Fruit fly (Drosophila melanogaster) whole organism, prepupa: Measurements from ENCODE around the gene CG17612.
A peak's percentile ranks its signal among the peaks of the same experiment; 100 is the strongest.

Source experiments
- Blimp-1 ChIP-seq: fragments of 200-800 bp; sonication (Bioruptor generic); optimal IDR thresholded peaks from 3 replicates; lab custom pipeline; 2017; ENCODE audit warnings: missing biosample characterization, missing genetic modification characterization, mild to moderate bottlenecking, moderate library complexity, missing genetic modification reagents
- CG10631 ChIP-seq: fragments of 200-800 bp; sonication (Bioruptor generic); optimal IDR thresholded peaks from 2 replicates; lab custom pipeline; 2016; ENCODE audit warnings: missing biosample characterization, missing genetic modification characterization
- CG11294 ChIP-seq: fragments of 200-800 bp; sonication (Bioruptor generic); IDR thresholded peaks from 2 replicates; pipeline ENCODE4 v1.3.6; 2022; ENCODE audit warnings: missing biosample characterization, missing genetic modification characterization
- CG15336 ChIP-seq: fragments of 200-800 bp; sonication (Bioruptor generic); IDR thresholded peaks from 2 replicates; pipeline ENCODE4 v1.3.6; 2022; ENCODE audit warnings: missing biosample characterization, missing genetic modification characterization
- CG1621 ChIP-seq: fragments of 200-800 bp; sonication (Bioruptor generic); optimal IDR thresholded peaks from 3 replicates; lab custom pipeline; 2018; ENCODE audit warnings: missing biosample characterization, mild to moderate bottlenecking, missing genetic modification characterization
- CG16779 ChIP-seq: fragments of 200-800 bp; sonication (Bioruptor generic); optimal IDR thresholded peaks from 3 replicates; lab custom pipeline; 2017; ENCODE audit warnings: missing biosample characterization, mild to moderate bottlenecking, missing genetic modification characterization
- CG32006 ChIP-seq: fragments of 200-800 bp; sonication (Bioruptor generic); optimal IDR thresholded peaks from 3 replicates; lab custom pipeline; 2017; ENCODE audit warnings: missing biosample characterization, mild to moderate bottlenecking, missing genetic modification characterization
- CG34406 ChIP-seq: fragments of 200-800 bp; sonication (Bioruptor generic); optimal IDR thresholded peaks from 3 replicates; lab custom pipeline; 2016; ENCODE audit warnings: missing biosample characterization, missing genetic modification characterization
- CG6163 ChIP-seq: fragments of 200-800 bp; sonication (Bioruptor generic); IDR thresholded peaks from 3 replicates; pipeline ENCODE4 v1.3.6; 2022; ENCODE audit warnings: missing biosample characterization, missing genetic modification characterization
- CG6276 ChIP-seq: fragments of 200-800 bp; sonication (Bioruptor generic); optimal IDR thresholded peaks from 2 replicates; lab custom pipeline; 2017; ENCODE audit warnings: missing biosample characterization, mild to moderate bottlenecking, missing genetic modification characterization
- CG6854 ChIP-seq: fragments of 200-800 bp; sonication (Bioruptor generic); optimal IDR thresholded peaks from 2 replicates; lab custom pipeline; 2017; ENCODE audit warnings: missing biosample characterization, mild to moderate bottlenecking, missing genetic modification characterization
- CG8119 ChIP-seq: fragments of 200-800 bp; sonication (Bioruptor generic); IDR thresholded peaks from 3 replicates; pipeline ENCODE4 v1.3.6; 2022; ENCODE audit warnings: missing biosample characterization, missing genetic modification characterization
- Eip78C ChIP-seq: fragments of 200-800 bp; sonication (Bioruptor generic); peaks from one replicate; lab custom pipeline; 2016; ENCODE audit warnings: missing biosample characterization, missing genetic modification characterization
- Ets21C ChIP-seq: fragments of 200-800 bp; sonication (Bioruptor generic); optimal IDR thresholded peaks from 3 replicates; lab custom pipeline; 2016; ENCODE audit warnings: missing biosample characterization, missing genetic modification characterization
- Hr39 ChIP-seq: fragments of 200-800 bp; sonication (Bioruptor generic); optimal IDR thresholded peaks from 2 replicates; lab custom pipeline; 2016; ENCODE audit warnings: missing biosample characterization, missing genetic modification characterization
- Hr4 ChIP-seq: fragments of 200-800 bp; sonication (Bioruptor generic); optimal IDR thresholded peaks from 3 replicates; lab custom pipeline; 2016; ENCODE audit warnings: missing biosample characterization, missing genetic modification characterization
- Lpt ChIP-seq: fragments of 200-800 bp; sonication (Bioruptor generic); optimal IDR thresholded peaks from 3 replicates; lab custom pipeline; 2016; ENCODE audit warnings: missing biosample characterization, missing genetic modification characterization
- Met ChIP-seq: fragments of 200-800 bp; sonication (Bioruptor generic); optimal IDR thresholded peaks from 3 replicates; lab custom pipeline; 2016; ENCODE audit warnings: missing biosample characterization, missing genetic modification characterization
- Sox14 ChIP-seq: fragments of 200-800 bp; sonication (Bioruptor generic); optimal IDR thresholded peaks from 3 replicates; lab custom pipeline; 2016; ENCODE audit warnings: missing biosample characterization, missing genetic modification characterization
- Sox15 ChIP-seq: fragments of 200-800 bp; sonication (Bioruptor generic); optimal IDR thresholded peaks from 3 replicates; lab custom pipeline; 2016; ENCODE audit warnings: missing biosample characterization, missing genetic modification characterization
- achi ChIP-seq: fragments of 200-800 bp; sonication (Bioruptor generic); optimal IDR thresholded peaks from 3 replicates; lab custom pipeline; 2016; ENCODE audit warnings: missing biosample characterization, missing genetic modification characterization
- acj6 ChIP-seq: fragments of 200-800 bp; sonication (Bioruptor generic); optimal IDR thresholded peaks from 3 replicates; lab custom pipeline; 2016; ENCODE audit warnings: missing biosample characterization, missing genetic modification characterization
- cyc ChIP-seq: fragments of 200-800 bp; sonication (Bioruptor generic); optimal IDR thresholded peaks from 3 replicates; lab custom pipeline; 2016; ENCODE audit warnings: missing biosample characterization, missing genetic modification characterization
- dac ChIP-seq: fragments of 200-800 bp; sonication (Bioruptor generic); optimal IDR thresholded peaks from 2 replicates; lab custom pipeline; 2017; ENCODE audit warnings: missing biosample characterization, mild to moderate bottlenecking, missing genetic modification characterization
- dsx ChIP-seq: fragments of 200-800 bp; optimal IDR thresholded peaks from 3 replicates; lab custom pipeline; 2019; ENCODE audit warnings: missing biosample characterization, mild to moderate bottlenecking, missing genetic modification characterization, moderate library complexity; ENCODE audit not compliant: poor library complexity, severe bottlenecking
- eg ChIP-seq: fragments of 200-800 bp; sonication (Bioruptor generic); IDR thresholded peaks from 3 replicates; pipeline ENCODE4 v1.3.6; 2022; ENCODE audit warnings: missing biosample characterization, missing genetic modification characterization
- esn ChIP-seq: fragments of 200-800 bp; sonication (Bioruptor generic); optimal IDR thresholded peaks from 2 replicates; lab custom pipeline; 2016; ENCODE audit warnings: missing biosample characterization, mild to moderate bottlenecking, missing genetic modification characterization, moderate library complexity
- fkh ChIP-seq: fragments of 200-800 bp; sonication (Bioruptor generic); optimal IDR thresholded peaks from 3 replicates; lab custom pipeline; 2017; ENCODE audit warnings: missing biosample characterization, mild to moderate bottlenecking, missing genetic modification characterization, moderate library complexity
- net ChIP-seq: fragments of 200-800 bp; sonication (Bioruptor generic); optimal IDR thresholded peaks from 3 replicates; lab custom pipeline; 2016; ENCODE audit warnings: missing biosample characterization, missing genetic modification characterization
- pdm3 ChIP-seq: fragments of 200-800 bp; sonication (Bioruptor generic); optimal IDR thresholded peaks from 3 replicates; lab custom pipeline; 2016; ENCODE audit warnings: missing biosample characterization, missing genetic modification characterization
- ss ChIP-seq, 2 experiments: fragments of 200-800 bp; sonication (Bioruptor generic); optimal IDR thresholded peaks; 2 replicates in 1 of 2; 3 replicates in 1 of 2; lab custom pipeline; 2017 to 2018; ENCODE audit warnings: mild to moderate bottlenecking in 2 of 2, missing biosample characterization in 2 of 2, missing genetic modification characterization in 2 of 2, moderate library complexity in 1 of 2
- svp ChIP-seq: fragments of 200-800 bp; sonication (Bioruptor generic); peaks from one replicate; lab custom pipeline; 2016; ENCODE audit warnings: missing biosample characterization, missing genetic modification characterization
- topi ChIP-seq: fragments of 200-800 bp; sonication (Bioruptor generic); optimal IDR thresholded peaks from 3 replicates; lab custom pipeline; 2016; ENCODE audit warnings: missing biosample characterization, missing genetic modification characterization

The CG17612 gene

dm6 chr2L:4345569-4346131 is 36.9 kb downstream of the CG17612 start:
- TF ChIP-seq Ets21C (GFP tag; lab: Kevin White, UChicago) (no peak), Eip78C (GFP tag; lab: Kevin White, UChicago) (peak; percentile 48), esn (peak; percentile 22), CG6163 (GFP tag; lab: Robert Waterston, UW) (no peak)

- TF ChIP-seq eg (GFP tag; lab: Robert Waterston, UW) = 0 out of 3 replicates have a peak, but pooled peaks have one; percentile 23
- TF ChIP-seq dsx (GFP tag; lab: Kevin White, UChicago) = peak; percentile 7
- peak; percentile 30 for TF ChIP-seq Lpt (GFP tag; lab: Kevin White, UChicago)
- peak; percentile 10; the same call in 1 of the 2 replicates for TF ChIP-seq CG15336 (GFP tag; lab: Robert Waterston, UW)
- no peak for TF ChIP-seq svp (GFP tag; lab: Kevin White, UChicago)
- TF ChIP-seq Hr4 (GFP tag; lab: Kevin White, UChicago) = no peak
- peak; percentile 68 for TF ChIP-seq Eip78C (GFP tag; lab: Kevin White, UChicago)
- TF ChIP-seq acj6 (GFP tag; lab: Kevin White, UChicago) = no peak
- peak in 1 of 2 experiments; percentile 48 for TF ChIP-seq ss (GFP tag; optimal IDR thresholded peaks at IDR 0.05; lab: Kevin White, UChicago)
Observed at dm6 chr2L:4339780-4340694, 42.5 kb downstream of the CG17612 start.

- TF ChIP-seq Sox14 (GFP tag; lab: Kevin White, UChicago) = peak; percentile 30
- no peak for TF ChIP-seq CG6854 (GFP tag; lab: Kevin White, UChicago)
Observed at dm6 chr2L:4335979-4336378, 46.6 kb downstream of the CG17612 start.

dm6 chr2L:4334971-4335436 is 47.5 kb downstream of the CG17612 start:
- TF ChIP-seq CG1621 (tag; lab: Kevin White, UChicago) = no peak
- TF ChIP-seq Hr4 (GFP tag; lab: Kevin White, UChicago) = peak; percentile 36
- TF ChIP-seq CG11294 (GFP tag; lab: Robert Waterston, UW) = no peak
- TF ChIP-seq CG8119 = no peak
- no peak for TF ChIP-seq Met
- no peak for TF ChIP-seq CG34406 (GFP tag; lab: Kevin White, UChicago)
- TF ChIP-seq CG16779 (tag; lab: Kevin White, UChicago) = no peak
- no peak for TF ChIP-seq dac (GFP tag; lab: Kevin White, UChicago)
- TF ChIP-seq net (GFP tag; lab: Kevin White, UChicago) = no peak
- TF ChIP-seq CG6163 (GFP tag; lab: Robert Waterston, UW) = 0 out of 3 replicates have a peak, but pooled peaks have one; percentile 10
- TF ChIP-seq cyc = no peak
- no peak for TF ChIP-seq CG6276
- peak; percentile 5 for TF ChIP-seq pdm3
- TF ChIP-seq Blimp-1 (GFP tag; lab: Kevin White, UChicago) = no peak
- no peak for TF ChIP-seq topi
- TF ChIP-seq Eip78C (GFP tag; lab: Kevin White, UChicago) = peak; percentile 31
- TF ChIP-seq achi = peak; percentile 5
- no peak for TF ChIP-seq ss (GFP tag; optimal IDR thresholded peaks at IDR 0.05; lab: Kevin White, UChicago)
- TF ChIP-seq Sox15 (GFP tag; lab: Kevin White, UChicago) = no peak
- TF ChIP-seq CG10631 (GFP tag; lab: Kevin White, UChicago) = no peak
- no peak for TF ChIP-seq CG15336 (GFP tag; lab: Robert Waterston, UW)
- peak; percentile 57; the same call in 1 of the 3 replicates for TF ChIP-seq eg (GFP tag; lab: Robert Waterston, UW)
- TF ChIP-seq CG32006 (GFP tag; lab: Kevin White, UChicago) = peak; percentile 43
- TF ChIP-seq Hr39 (GFP tag; lab: Kevin White, UChicago) = no peak
- peak; percentile 6 for TF ChIP-seq fkh
- no peak for TF ChIP-seq svp (GFP tag; lab: Kevin White, UChicago)
